Fruit fly (Drosophila melanogaster): ENCODE data around the gene CG10462.
A peak's percentile ranks its signal among the peaks of the same experiment; 100 is the strongest.

The CG10462 gene

dm6 chr2L:19735635-19736109 lies at the start of gene CG10462, which contains the start of gene Nf-YB:
CG10462 (minus strand) TSS chr2L:19735980.
Nf-YB (plus strand) TSS chr2L:19736044.
- peak; percentile 5 for TF ChIP-seq bab1 (GFP tag; optimal IDR thresholded peaks at IDR 0.05)
- TF ChIP-seq CG7101 (tag; optimal IDR thresholded peaks at IDR 0.05): no peak
- TF ChIP-seq tj (GFP tag; optimal IDR thresholded peaks at IDR 0.05): no peak
- TF ChIP-seq CG12768 (GFP tag; optimal IDR thresholded peaks at IDR 0.05): no peak
- TF ChIP-seq ovo (GFP tag; optimal IDR thresholded peaks at IDR 0.05): peak; percentile 81
- TF ChIP-seq Hr96 (GFP tag; optimal IDR thresholded peaks at IDR 0.05): no peak
- no peak for TF ChIP-seq CG33017 (tag; optimal IDR thresholded peaks at IDR 0.05)

- TF ChIP-seq CG14711 (tag; optimal IDR thresholded peaks at IDR 0.05) (no peak), cnc (optimal IDR thresholded peaks at IDR 0.05) (no peak), Mnt (GFP tag; optimal IDR thresholded peaks at IDR 0.05) (no peak), CG7101 (tag; optimal IDR thresholded peaks at IDR 0.05) (no peak), CG11617 (GFP tag; optimal IDR thresholded peaks at IDR 0.05) (no peak), Clk (GFP tag; optimal IDR thresholded peaks at IDR 0.05) (no peak), tj (GFP tag; optimal IDR thresholded peaks at IDR 0.05) (no peak), toe (GFP tag; optimal IDR thresholded peaks at IDR 0.05) (no peak), pad (GFP tag; optimal IDR thresholded peaks at IDR 0.05) (no peak)
Measured at dm6 chr2L:19784827-19785569, 49.2 kb upstream of the CG10462 start.

- no peak for TF ChIP-seq cnc (optimal IDR thresholded peaks at IDR 0.05)
- no peak for TF ChIP-seq kay (GFP tag; ENCODE audit: borderline replicate concordance)
- no peak for TF ChIP-seq Crg-1 (GFP tag; optimal IDR thresholded peaks at IDR 0.05)
- TF ChIP-seq bab1 (GFP tag; optimal IDR thresholded peaks at IDR 0.05): no peak
- TF ChIP-seq Clk (GFP tag; optimal IDR thresholded peaks at IDR 0.05): no peak
- no peak for TF ChIP-seq CG33017 (tag; optimal IDR thresholded peaks at IDR 0.05)
- no peak for TF ChIP-seq ovo (GFP tag; optimal IDR thresholded peaks at IDR 0.05)
- no peak for TF ChIP-seq CG7101 (tag; optimal IDR thresholded peaks at IDR 0.05)
- no peak for TF ChIP-seq CG1620 (GFP tag; optimal IDR thresholded peaks at IDR 0.05)
- no peak for TF ChIP-seq pad (GFP tag; optimal IDR thresholded peaks at IDR 0.05)
- no peak for TF ChIP-seq cic (GFP tag; optimal IDR thresholded peaks at IDR 0.05)
- no peak for TF ChIP-seq CG7045 (GFP tag; optimal IDR thresholded peaks at IDR 0.05)
- TF ChIP-seq CG14711 (tag; optimal IDR thresholded peaks at IDR 0.05): no peak
- TF ChIP-seq Mnt (GFP tag; optimal IDR thresholded peaks at IDR 0.05): no peak
- TF ChIP-seq toe (GFP tag; optimal IDR thresholded peaks at IDR 0.05): no peak
- TF ChIP-seq CG11617 (GFP tag; optimal IDR thresholded peaks at IDR 0.05): no peak
- no peak for TF ChIP-seq CG12768 (GFP tag; optimal IDR thresholded peaks at IDR 0.05)
- no peak for TF ChIP-seq tj (GFP tag; optimal IDR thresholded peaks at IDR 0.05)
- TF ChIP-seq Hr96 (GFP tag; optimal IDR thresholded peaks at IDR 0.05): no peak
- TF ChIP-seq CG5204 (GFP tag; optimal IDR thresholded peaks at IDR 0.05): no peak
Measured at dm6 chr2L:19774278-19774677, 38.5 kb upstream of the CG10462 start.

- TF ChIP-seq cic (GFP tag; optimal IDR thresholded peaks at IDR 0.05) (no peak), Crg-1 (GFP tag; optimal IDR thresholded peaks at IDR 0.05) (no peak), CG14711 (tag; optimal IDR thresholded peaks at IDR 0.05) (no peak), CG7045 (GFP tag; optimal IDR thresholded peaks at IDR 0.05) (no peak), CG12768 (GFP tag; optimal IDR thresholded peaks at IDR 0.05) (no peak), Hr96 (GFP tag; optimal IDR thresholded peaks at IDR 0.05) (no peak)
Measured at dm6 chr2L:19769703-19770102, 33.9 kb upstream of the CG10462 start.

- TF ChIP-seq CG1620 (GFP tag; optimal IDR thresholded peaks at IDR 0.05): no peak
Measured at dm6 chr2L:19768967-19769366, 33.2 kb upstream of the CG10462 start, which contains the start of gene bsh. bsh (minus strand) TSS chr2L:19769067.

dm6 chr2L:19765406-19765805 lies 29.6 kb upstream of the CG10462 start:
- no peak for TF ChIP-seq CG14711 (tag; optimal IDR thresholded peaks at IDR 0.05)
- TF ChIP-seq Clk (GFP tag; optimal IDR thresholded peaks at IDR 0.05): no peak
- TF ChIP-seq tj (GFP tag; optimal IDR thresholded peaks at IDR 0.05): no peak
- TF ChIP-seq CG33017 (tag; optimal IDR thresholded peaks at IDR 0.05): no peak
- TF ChIP-seq pad (GFP tag; optimal IDR thresholded peaks at IDR 0.05): no peak
- no peak for TF ChIP-seq CG7045 (GFP tag; optimal IDR thresholded peaks at IDR 0.05)
- no peak for TF ChIP-seq kay (GFP tag; ENCODE audit: borderline replicate concordance)
- TF ChIP-seq CG1620 (GFP tag; optimal IDR thresholded peaks at IDR 0.05): no peak
- no peak for TF ChIP-seq cnc (optimal IDR thresholded peaks at IDR 0.05)

dm6 chr2L:19764581-19765136 lies 28.9 kb upstream of the CG10462 start:
- TF ChIP-seq CG7101 (tag; optimal IDR thresholded peaks at IDR 0.05) (no peak), CG1620 (GFP tag; optimal IDR thresholded peaks at IDR 0.05) (no peak), CG14711 (tag; optimal IDR thresholded peaks at IDR 0.05) (no peak), cnc (optimal IDR thresholded peaks at IDR 0.05) (no peak), CG7045 (GFP tag; optimal IDR thresholded peaks at IDR 0.05) (no peak), CG5204 (GFP tag; optimal IDR thresholded peaks at IDR 0.05) (no peak), toe (GFP tag; optimal IDR thresholded peaks at IDR 0.05) (no peak), kay (GFP tag; ENCODE audit: borderline replicate concordance) (no peak), CG33017 (tag; optimal IDR thresholded peaks at IDR 0.05) (no peak), Crg-1 (GFP tag; optimal IDR thresholded peaks at IDR 0.05) (no peak), CG12768 (GFP tag; optimal IDR thresholded peaks at IDR 0.05) (no peak), cic (GFP tag; optimal IDR thresholded peaks at IDR 0.05) (no peak), Clk (GFP tag; optimal IDR thresholded peaks at IDR 0.05) (no peak), ovo (GFP tag; optimal IDR thresholded peaks at IDR 0.05) (no peak), Hr96 (GFP tag; optimal IDR thresholded peaks at IDR 0.05) (no peak), tj (GFP tag; optimal IDR thresholded peaks at IDR 0.05) (no peak), bab1 (GFP tag; optimal IDR thresholded peaks at IDR 0.05) (no peak), Mnt (GFP tag; optimal IDR thresholded peaks at IDR 0.05) (no peak), pad (GFP tag; optimal IDR thresholded peaks at IDR 0.05) (no peak)
